Worm (Caenorhabditis elegans): ENCODE results near the gene C15C8.6.

ce11 chrV:12763291-12763995 is 12.1 kb upstream of the C15C8.6 start, which contains the start of the genes abcf-1 and scc-3:
- no peak for TF ChIP-seq nhr-77 (tag; optimal IDR thresholded peaks at IDR 0.05)
- no peak for TF ChIP-seq elt-3 (tag; optimal IDR thresholded peaks at IDR 0.05)
- no peak for TF ChIP-seq lin-13 (GFP tag; optimal IDR thresholded peaks at IDR 0.05)
- no peak for TF ChIP-seq alr-1 (tag; optimal IDR thresholded peaks at IDR 0.05)

Data from whole organism, L2 larva.